Worm (Caenorhabditis elegans) whole organism, midembryonic: ENCODE measurements around the gene F54E2.2.

ENCODE experiments used
- T22C8.4 ChIP-seq: fragments of 200-800 bp; sonication (Bioruptor generic); IDR thresholded peaks from 2 replicates; pipeline ENCODE4 v1.3.6; 2022; ENCODE audit warnings: missing genetic modification characterization, missing compliant biosample characterization
- cog-1 ChIP-seq: sonication (generic microtip); optimal IDR thresholded peaks from 2 replicates; lab custom pipeline; 2016; ENCODE audit warnings: missing genetic modification characterization, missing compliant biosample characterization
- klf-2 ChIP-seq: fragments of 200-800 bp; sonication (Bioruptor generic); conservative IDR thresholded peaks from 2 replicates; pipeline ENCODE4 v1.3.6; 2022; ENCODE audit warnings: missing genetic modification reagents, missing genetic modification characterization, missing compliant biosample characterization
- ref-1 ChIP-seq: fragments of 200-800 bp; sonication (Bioruptor generic); conservative IDR thresholded peaks from 2 replicates; pipeline ENCODE4 v1.3.6; 2022; ENCODE audit warnings: missing genetic modification reagents, missing genetic modification characterization, missing compliant biosample characterization
- tab-1 ChIP-seq: fragments of 200-800 bp; sonication (Bioruptor generic); IDR thresholded peaks from 2 replicates; pipeline ENCODE4 v1.3.6; 2022; ENCODE audit warnings: missing genetic modification characterization, missing compliant biosample characterization
- ztf-23 ChIP-seq: fragments of 200-800 bp; sonication (Bioruptor generic); IDR thresholded peaks from 2 replicates; pipeline ENCODE4 v1.3.6; 2022; ENCODE audit warnings: missing genetic modification reagents, missing genetic modification characterization, missing compliant biosample characterization

DNA sequence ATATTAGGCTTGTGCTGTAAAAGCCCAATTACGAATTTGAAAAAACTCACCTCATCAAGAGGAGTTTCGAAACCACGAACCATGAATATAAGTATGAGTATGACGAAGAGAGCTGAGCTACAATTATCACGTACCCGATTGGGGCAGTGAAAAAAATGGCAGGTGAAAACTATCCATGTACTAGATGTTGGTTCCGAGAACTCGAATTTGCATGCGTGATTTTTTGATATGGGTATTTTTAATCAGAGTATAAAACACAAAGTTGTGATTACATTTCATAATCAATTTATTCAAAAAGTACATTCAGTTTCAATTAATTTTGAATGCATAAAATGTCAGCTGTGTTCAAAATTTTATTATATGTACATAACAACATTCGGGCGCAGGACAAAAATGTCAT lies 17.8 kb downstream of the F54E2.2 start, which contains the start of gene F54E2.9:
- TF ChIP-seq ztf-23 = no peak
- TF ChIP-seq klf-2 (GFP tag; lab: Robert Waterston, UW) = no peak
- no peak for TF ChIP-seq cog-1 (tag; lab: Kevin White, UChicago)
- TF ChIP-seq tab-1 (GFP tag; lab: Robert Waterston, UW) = no peak
- TF ChIP-seq ref-1 (GFP tag; lab: Robert Waterston, UW) = no peak
- no peak for TF ChIP-seq T22C8.4 (GFP tag; lab: Robert Waterston, UW)
